Worm (Caenorhabditis elegans): ENCODE data around the gene pah-1.

The pah-1 gene

ce11 chrII:8737456-8737855, 29.3 kb downstream of the pah-1 start, which contains the start of gene idpb-4:
Gene idpb-4, minus strand, starts transcription at chrII:8737556.
- peak; percentile 72 for TF ChIP-seq zip-8 (tag; optimal IDR thresholded peaks at IDR 0.05)
- TF ChIP-seq pha-4 (tag; optimal IDR thresholded peaks at IDR 0.05): no peak
- no peak for TF ChIP-seq ham-2 (GFP tag; optimal IDR thresholded peaks at IDR 0.05)

- peak; percentile 44 for TF ChIP-seq pha-4 (tag; optimal IDR thresholded peaks at IDR 0.05)
- no peak for TF ChIP-seq mab-5 (tag; optimal IDR thresholded peaks at IDR 0.05)
- no peak for TF ChIP-seq M03D4.4 (tag; optimal IDR thresholded peaks at IDR 0.05)
Measured at ce11 chrII:8733627-8734026, 33.2 kb downstream of the pah-1 start.

ce11 chrII:8732339-8733100, 34.3 kb downstream of the pah-1 start, which contains the start of gene rol-6:
Gene rol-6, plus strand, starts transcription at chrII:8733050.
- no peak for TF ChIP-seq elt-1 (tag; optimal IDR thresholded peaks at IDR 0.05; ENCODE audit: borderline replicate concordance, insufficient read depth)
- TF ChIP-seq sptf-1 (tag; optimal IDR thresholded peaks at IDR 0.05): no peak
- peak; percentile 96 for TF ChIP-seq pha-4 (tag; optimal IDR thresholded peaks at IDR 0.05)
- TF ChIP-seq nhr-76 (tag; optimal IDR thresholded peaks at IDR 0.05): no peak
- no peak for TF ChIP-seq bed-3 (GFP tag; optimal IDR thresholded peaks at IDR 0.05)

ce11 chrII:8731736-8732229, 35.0 kb downstream of the pah-1 start:
- no peak for TF ChIP-seq elt-3 (tag; optimal IDR thresholded peaks at IDR 0.05)
- TF ChIP-seq pha-4 (tag; optimal IDR thresholded peaks at IDR 0.05): peak; percentile 96

ce11 chrII:8730960-8731693, 35.7 kb downstream of the pah-1 start:
- TF ChIP-seq elt-3 (tag; optimal IDR thresholded peaks at IDR 0.05) (no peak), pha-4 (tag; optimal IDR thresholded peaks at IDR 0.05) (peak; percentile 86), nhr-237 (tag; optimal IDR thresholded peaks at IDR 0.05) (no peak), zip-8 (tag; optimal IDR thresholded peaks at IDR 0.05) (peak; percentile 83), lsy-2 (tag; optimal IDR thresholded peaks at IDR 0.05) (no peak), tbx-8 (GFP tag; optimal IDR thresholded peaks at IDR 0.05) (no peak), hlh-1 (tag; optimal IDR thresholded peaks at IDR 0.05) (no peak), ham-2 (GFP tag; optimal IDR thresholded peaks at IDR 0.05) (no peak), snpc-4 (tag; optimal IDR thresholded peaks at IDR 0.05) (no peak), unc-39 (tag; optimal IDR thresholded peaks at IDR 0.05) (no peak), flh-1 (GFP tag; optimal IDR thresholded peaks at IDR 0.05) (no peak)

- TF ChIP-seq mep-1 (tag; optimal IDR thresholded peaks at IDR 0.05) (no peak), ham-2 (GFP tag; optimal IDR thresholded peaks at IDR 0.05) (no peak), zip-8 (tag; optimal IDR thresholded peaks at IDR 0.05) (no peak), lsy-2 (tag; optimal IDR thresholded peaks at IDR 0.05) (no peak)
Measured at ce11 chrII:8730281-8730680, 36.5 kb downstream of the pah-1 start.

- TF ChIP-seq zip-8 (tag; optimal IDR thresholded peaks at IDR 0.05) (no peak), bed-3 (GFP tag; optimal IDR thresholded peaks at IDR 0.05) (no peak), sem-2 (GFP tag; optimal IDR thresholded peaks at IDR 0.05) (no peak), lin-13 (tag; optimal IDR thresholded peaks at IDR 0.05) (no peak), sptf-1 (tag; optimal IDR thresholded peaks at IDR 0.05) (no peak), drap-1 (GFP tag; optimal IDR thresholded peaks at IDR 0.05) (no peak), elt-1 (tag; optimal IDR thresholded peaks at IDR 0.05; ENCODE audit: borderline replicate concordance, insufficient read depth) (no peak), nhr-28 (tag; optimal IDR thresholded peaks at IDR 0.05) (no peak), unc-120 (tag; optimal IDR thresholded peaks at IDR 0.05; ENCODE audit: poor library complexity, severe bottlenecking) (no peak), mls-2 (tag; optimal IDR thresholded peaks at IDR 0.05) (no peak), lin-32 (GFP tag; optimal IDR thresholded peaks at IDR 0.05) (no peak), tbx-8 (GFP tag; optimal IDR thresholded peaks at IDR 0.05) (no peak), ceh-39 (tag; optimal IDR thresholded peaks at IDR 0.05) (no peak), ztf-11 (tag; optimal IDR thresholded peaks at IDR 0.05) (no peak)
Measured at ce11 chrII:8726700-8727099, 40.1 kb downstream of the pah-1 start, which contains the start of gene T01B7.9. Gene T01B7.9, minus strand, starts transcription at chrII:8726800.
